Fruit fly (Drosophila melanogaster): ENCODE measurements around the gene CG1636.

Gene CG1636

DNA sequence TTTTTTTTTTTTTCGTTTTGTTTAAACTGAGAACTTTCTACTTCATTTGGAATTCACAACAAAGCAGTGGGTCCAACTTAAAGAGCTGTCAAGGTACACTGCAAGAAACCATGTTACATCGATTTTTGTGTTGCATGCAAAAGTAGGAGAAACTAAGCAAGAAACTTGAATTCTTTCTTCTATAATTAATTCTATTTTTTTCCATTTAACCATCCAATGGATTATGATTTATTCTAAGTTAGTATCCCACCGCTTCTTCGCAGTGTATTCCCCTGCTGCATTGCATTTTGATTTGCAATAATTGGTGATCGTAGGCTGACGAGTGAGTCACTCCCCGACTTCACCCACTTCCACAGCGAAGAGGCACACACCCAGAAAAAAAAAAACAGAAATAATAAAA lies 13.3 kb upstream of the CG1636 start (continued):
- TF ChIP-seq CG15601 (tag; optimal IDR thresholded peaks at IDR 0.05) = peak; percentile 35
- peak; percentile 44; the same call in 1 of the 2 replicates for TF ChIP-seq Xrp1 (GFP tag; IDR thresholded peaks at IDR 0.05)
- no peak for TF ChIP-seq CG31388 (GFP tag; optimal IDR thresholded peaks at IDR 0.05)
- no peak for TF ChIP-seq HLH4C (GFP tag; IDR thresholded peaks at IDR 0.05; ENCODE audit: partially characterized antibody)
- peak; percentile 41 for TF ChIP-seq az2 (GFP tag; optimal IDR thresholded peaks at IDR 0.05)
- TF ChIP-seq CoRest (tag; optimal IDR thresholded peaks at IDR 0.05) = peak; percentile 8
- TF ChIP-seq gem (tag; optimal IDR thresholded peaks at IDR 0.05) = peak; percentile 62
- peak; percentile 12 for TF ChIP-seq Hsf (GFP tag; optimal IDR thresholded peaks at IDR 0.05)
- TF ChIP-seq CG7839 (tag; optimal IDR thresholded peaks at IDR 0.05) = peak; percentile 39
- TF ChIP-seq unc-4 (GFP tag; IDR thresholded peaks at IDR 0.05; ENCODE audit: partially characterized antibody) = no peak
- peak; percentile 67 for TF ChIP-seq Med (GFP tag)
- peak; percentile 19 for TF ChIP-seq ind (GFP tag; optimal IDR thresholded peaks at IDR 0.05)
- TF ChIP-seq dysf (GFP tag; IDR thresholded peaks at IDR 0.05) = 0 out of 3 replicates have a peak, but pooled peaks have one; percentile 21
- TF ChIP-seq zfh1 (GFP tag; IDR thresholded peaks at IDR 0.05) = peak; percentile 64
- no peak for TF ChIP-seq insv (GFP tag; optimal IDR thresholded peaks at IDR 0.05)
- TF ChIP-seq dpn (GFP tag; optimal IDR thresholded peaks at IDR 0.05) = peak in 1 of 2 experiments; percentile 28
- peak; percentile 9 for TF ChIP-seq CG30403 (GFP tag; optimal IDR thresholded peaks at IDR 0.05)
- no peak for TF ChIP-seq CG15696 (tag; optimal IDR thresholded peaks at IDR 0.05)
- no peak for TF ChIP-seq CG9437 (GFP tag; optimal IDR thresholded peaks at IDR 0.05)
- TF ChIP-seq ssp (GFP tag; IDR thresholded peaks at IDR 0.05) = 0 out of 2 replicates have a peak, but pooled peaks have one; percentile 32
- peak; percentile 7 for TF ChIP-seq Hr3 (GFP tag; optimal IDR thresholded peaks at IDR 0.05)
- no peak for TF ChIP-seq ranshi (GFP tag; IDR thresholded peaks at IDR 0.05)
- TF ChIP-seq CG17829 (tag; optimal IDR thresholded peaks at IDR 0.05) = peak; percentile 12
- TF ChIP-seq croc (GFP tag; conservative IDR thresholded peaks at IDR 0.05) = peak; percentile 37; the same call in 1 of the 3 replicates
- TF ChIP-seq hkb (optimal IDR thresholded peaks at IDR 0.05) = no peak
- 0 out of 2 replicates have a peak, but pooled peaks have one; percentile 23 for TF ChIP-seq hkb (GFP tag; IDR thresholded peaks at IDR 0.05)
- TF ChIP-seq CG5245 (GFP tag; optimal IDR thresholded peaks at IDR 0.05) = peak; percentile 10
- TF ChIP-seq fd96Cb (tag; optimal IDR thresholded peaks at IDR 0.05) = peak; percentile 44
- peak; percentile 44 for TF ChIP-seq CG17328 (GFP tag; IDR thresholded peaks at IDR 0.05)
- TF ChIP-seq ci (GFP tag; IDR thresholded peaks at IDR 0.05) = 0 out of 3 replicates have a peak, but pooled peaks have one; percentile 48
- TF ChIP-seq mam (GFP tag; optimal IDR thresholded peaks at IDR 0.05) = no peak
- peak; percentile 5 to 21 for TF ChIP-seq chif (GFP tag; optimal IDR thresholded peaks at IDR 0.05)
- peak; percentile 18; the same call in 1 of the 2 replicates for TF ChIP-seq ap (GFP tag; IDR thresholded peaks at IDR 0.05)
- TF ChIP-seq CG11504 (tag; optimal IDR thresholded peaks at IDR 0.05) = peak; percentile 41
- TF ChIP-seq CG18262 (tag; optimal IDR thresholded peaks at IDR 0.05) = peak; percentile 35
- no peak for TF ChIP-seq prd (optimal IDR thresholded peaks at IDR 0.05)
- peak; percentile 52; the same call in 1 of the 3 replicates for TF ChIP-seq prd (GFP tag; IDR thresholded peaks at IDR 0.05)
- peak; percentile 21 for TF ChIP-seq CG12391 (tag; optimal IDR thresholded peaks at IDR 0.05)
- TF ChIP-seq CG11093 (GFP tag; IDR thresholded peaks at IDR 0.05) = no peak
- TF ChIP-seq CG4424 (GFP tag; optimal IDR thresholded peaks at IDR 0.05) = peak; percentile 39
- TF ChIP-seq CG7963 (GFP tag; IDR thresholded peaks at IDR 0.05; ENCODE audit: partially characterized antibody) = no peak
- no peak for TF ChIP-seq CG13296 (GFP tag; optimal IDR thresholded peaks at IDR 0.05)
- 0 out of 3 replicates have a peak, but pooled peaks have one; percentile 18 for TF ChIP-seq row (GFP tag; IDR thresholded peaks at IDR 0.05)
- no peak for TF ChIP-seq CG10267 (tag; optimal IDR thresholded peaks at IDR 0.05)
- TF ChIP-seq vvl (GFP tag; IDR thresholded peaks at IDR 0.05) = peak; percentile 65
- TF ChIP-seq vfl (GFP tag; optimal IDR thresholded peaks at IDR 0.05) = no peak
- TF ChIP-seq phol (tag; optimal IDR thresholded peaks at IDR 0.05) = peak; percentile 48
- TF ChIP-seq Gsc (GFP tag; IDR thresholded peaks at IDR 0.05) = no peak
- TF ChIP-seq ara (GFP tag; IDR thresholded peaks at IDR 0.05) = peak; percentile 53; the same call in 1 of the 2 replicates
- 0 out of 3 replicates have a peak, but pooled peaks have one; percentile 17 for TF ChIP-seq otp (GFP tag; IDR thresholded peaks at IDR 0.05)
- TF ChIP-seq CG2678 (tag; optimal IDR thresholded peaks at IDR 0.05) = peak; percentile 31
